Worm (Caenorhabditis elegans): Measurements from ENCODE around the gene unc-98.

unc-98 gene

ce11 chrX:7590756-7591155, 17.3 kb upstream of the unc-98 start:
- TF ChIP-seq blmp-1 (tag; optimal IDR thresholded peaks at IDR 0.05) (no peak), lin-32 (GFP tag; optimal IDR thresholded peaks at IDR 0.05) (no peak), flh-1 (GFP tag; optimal IDR thresholded peaks at IDR 0.05) (no peak), M03D4.4 (tag; optimal IDR thresholded peaks at IDR 0.05) (no peak), mls-2 (tag; optimal IDR thresholded peaks at IDR 0.05) (no peak), unc-39 (tag; optimal IDR thresholded peaks at IDR 0.05) (no peak)

ce11 chrX:7587741-7588235, 14.4 kb upstream of the unc-98 start:
- no peak for TF ChIP-seq unc-39 (tag; optimal IDR thresholded peaks at IDR 0.05)

DNA sequence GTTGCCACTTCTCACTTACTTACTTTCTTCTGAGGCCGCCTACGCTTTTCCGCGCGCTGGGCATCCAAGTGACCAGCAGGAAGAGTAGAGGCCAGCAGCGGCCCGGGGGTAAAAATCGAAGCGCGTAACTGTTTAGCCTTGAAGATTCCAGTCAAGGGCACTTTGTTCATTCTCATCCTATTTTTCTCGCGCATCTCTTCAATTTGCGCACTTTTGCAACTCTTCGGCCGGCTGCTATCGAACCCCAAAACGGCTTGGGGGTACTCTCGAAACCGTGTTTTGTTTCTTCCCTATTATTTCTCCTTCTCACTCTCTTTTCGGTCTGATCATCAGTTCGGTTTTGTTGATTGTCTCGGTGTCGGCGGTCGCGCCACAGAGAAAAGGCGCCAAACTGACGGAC, 13.2 kb upstream of the unc-98 start:
- TF ChIP-seq elt-3 (tag; optimal IDR thresholded peaks at IDR 0.05) (no peak), tbx-8 (GFP tag; optimal IDR thresholded peaks at IDR 0.05) (no peak), blmp-1 (tag; optimal IDR thresholded peaks at IDR 0.05) (no peak), nhr-2 (tag; optimal IDR thresholded peaks at IDR 0.05) (no peak), sem-2 (GFP tag; optimal IDR thresholded peaks at IDR 0.05) (no peak), cnd-1 (tag; optimal IDR thresholded peaks at IDR 0.05) (no peak), ztf-11 (tag; optimal IDR thresholded peaks at IDR 0.05) (no peak), unc-39 (tag; optimal IDR thresholded peaks at IDR 0.05) (no peak), lin-32 (GFP tag; optimal IDR thresholded peaks at IDR 0.05) (no peak), flh-1 (GFP tag; optimal IDR thresholded peaks at IDR 0.05) (no peak), bed-3 (GFP tag; optimal IDR thresholded peaks at IDR 0.05) (no peak), unc-62 (GFP tag; optimal IDR thresholded peaks at IDR 0.05) (no peak), nhr-12 (tag; optimal IDR thresholded peaks at IDR 0.05) (no peak), zip-8 (tag; optimal IDR thresholded peaks at IDR 0.05) (no peak), ceh-39 (tag; optimal IDR thresholded peaks at IDR 0.05) (no peak), mls-2 (tag; optimal IDR thresholded peaks at IDR 0.05) (no peak), drap-1 (GFP tag; optimal IDR thresholded peaks at IDR 0.05) (no peak), mep-1 (tag; optimal IDR thresholded peaks at IDR 0.05) (no peak)

DNA sequence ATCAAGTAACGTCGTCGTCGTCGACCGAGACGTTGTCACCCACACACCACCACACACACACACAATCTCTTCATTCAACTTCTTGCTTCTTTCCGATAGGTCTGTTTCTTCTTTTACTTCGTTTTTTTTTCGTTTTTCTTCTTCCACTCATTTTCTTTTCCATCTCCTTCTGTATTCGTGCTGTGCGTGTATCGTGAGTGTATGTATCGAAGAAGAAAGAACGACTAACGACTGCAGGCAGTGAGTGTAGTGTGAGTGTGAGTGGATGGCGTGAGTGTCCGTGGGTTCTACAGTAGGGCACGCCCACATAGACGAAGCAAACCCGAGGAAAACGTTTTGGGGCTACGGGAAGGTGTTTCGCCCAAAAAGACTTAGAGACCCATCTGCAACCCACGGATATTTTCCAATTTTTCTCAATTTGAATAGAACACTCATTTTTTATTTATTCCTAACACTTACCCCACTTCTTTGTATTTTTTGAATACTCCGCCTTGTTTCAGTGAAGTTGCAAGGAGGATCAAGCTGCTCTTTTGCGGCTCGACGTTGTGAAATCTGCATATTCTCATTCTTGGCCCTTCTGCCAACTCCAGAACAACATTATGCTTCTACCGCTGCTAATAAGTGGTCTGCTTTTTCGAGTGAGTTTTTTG, 12.3 kb upstream of the unc-98 start, which contains the start of gene adt-2:
adt-2 (plus strand) TSS at position 600 of the 650 bp plus-strand sequence.
- TF ChIP-seq M03D4.4 (tag; optimal IDR thresholded peaks at IDR 0.05) (no peak), mep-1 (tag; optimal IDR thresholded peaks at IDR 0.05) (no peak), unc-120 (tag; optimal IDR thresholded peaks at IDR 0.05; ENCODE audit: poor library complexity, severe bottlenecking) (no peak), nhr-28 (tag; optimal IDR thresholded peaks at IDR 0.05) (no peak), sem-2 (GFP tag; optimal IDR thresholded peaks at IDR 0.05) (no peak), unc-62 (GFP tag; optimal IDR thresholded peaks at IDR 0.05) (no peak), unc-39 (tag; optimal IDR thresholded peaks at IDR 0.05) (no peak), blmp-1 (tag; optimal IDR thresholded peaks at IDR 0.05) (no peak), mls-2 (tag; optimal IDR thresholded peaks at IDR 0.05) (no peak)

DNA sequence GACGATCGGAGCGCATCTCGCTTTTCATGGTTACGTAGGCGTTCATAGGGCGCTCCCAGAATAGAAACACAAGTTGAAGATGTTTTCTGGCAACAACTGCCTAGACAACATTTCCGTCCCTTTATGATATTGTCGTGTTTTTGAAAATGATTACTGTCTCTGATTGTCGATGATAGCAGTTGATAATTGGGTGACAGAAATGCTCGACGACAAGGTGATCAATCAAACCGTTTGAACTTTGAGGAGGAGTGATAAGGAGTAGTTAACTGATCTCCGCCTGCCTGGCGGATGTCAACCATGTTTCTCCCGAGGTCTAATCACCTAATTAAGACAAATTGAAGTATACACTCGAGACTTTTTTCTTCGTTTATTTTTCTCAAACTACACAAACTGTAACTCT, 10.5 kb upstream of the unc-98 start:
- TF ChIP-seq snpc-4 (tag; optimal IDR thresholded peaks at IDR 0.05) (no peak), ceh-39 (tag; optimal IDR thresholded peaks at IDR 0.05) (no peak), lin-13 (tag; optimal IDR thresholded peaks at IDR 0.05) (no peak), M03D4.4 (tag; optimal IDR thresholded peaks at IDR 0.05) (no peak), nhr-237 (tag; optimal IDR thresholded peaks at IDR 0.05) (no peak), cnd-1 (tag; optimal IDR thresholded peaks at IDR 0.05) (no peak), sptf-1 (tag; optimal IDR thresholded peaks at IDR 0.05) (no peak), mep-1 (tag; optimal IDR thresholded peaks at IDR 0.05) (no peak), blmp-1 (tag; optimal IDR thresholded peaks at IDR 0.05) (no peak)

- no peak for TF ChIP-seq M03D4.4 (tag; optimal IDR thresholded peaks at IDR 0.05)
- TF ChIP-seq nhr-12 (tag; optimal IDR thresholded peaks at IDR 0.05) = no peak
- no peak for TF ChIP-seq snpc-4 (tag; optimal IDR thresholded peaks at IDR 0.05)
- no peak for TF ChIP-seq drap-1 (GFP tag; optimal IDR thresholded peaks at IDR 0.05)
- TF ChIP-seq ztf-11 (tag; optimal IDR thresholded peaks at IDR 0.05) = no peak
- TF ChIP-seq sem-2 (GFP tag; optimal IDR thresholded peaks at IDR 0.05) = no peak
- TF ChIP-seq lin-32 (GFP tag; optimal IDR thresholded peaks at IDR 0.05) = no peak
- no peak for TF ChIP-seq ham-2 (GFP tag; optimal IDR thresholded peaks at IDR 0.05)
These were observed 8.8 kb upstream of the unc-98 start for ce11 chrX:7582223-7582622.

- TF ChIP-seq lin-13 (tag; optimal IDR thresholded peaks at IDR 0.05) = no peak
- TF ChIP-seq M03D4.4 (tag; optimal IDR thresholded peaks at IDR 0.05) = no peak
- no peak for TF ChIP-seq sptf-1 (tag; optimal IDR thresholded peaks at IDR 0.05)
- TF ChIP-seq lsy-2 (tag; optimal IDR thresholded peaks at IDR 0.05) = no peak
- no peak for TF ChIP-seq ceh-39 (tag; optimal IDR thresholded peaks at IDR 0.05)
- no peak for TF ChIP-seq elt-1 (tag; optimal IDR thresholded peaks at IDR 0.05; ENCODE audit: borderline replicate concordance, insufficient read depth)
- TF ChIP-seq drap-1 (GFP tag; optimal IDR thresholded peaks at IDR 0.05) = no peak
- TF ChIP-seq blmp-1 (tag; optimal IDR thresholded peaks at IDR 0.05) = no peak
- TF ChIP-seq unc-120 (tag; optimal IDR thresholded peaks at IDR 0.05; ENCODE audit: poor library complexity, severe bottlenecking) = no peak
- no peak for TF ChIP-seq flh-1 (GFP tag; optimal IDR thresholded peaks at IDR 0.05)
- TF ChIP-seq lin-32 (GFP tag; optimal IDR thresholded peaks at IDR 0.05) = no peak
- no peak for TF ChIP-seq nhr-2 (tag; optimal IDR thresholded peaks at IDR 0.05)
- TF ChIP-seq tbx-8 (GFP tag; optimal IDR thresholded peaks at IDR 0.05) = no peak
These were observed 4.9 kb upstream of the unc-98 start for ce11 chrX:7578308-7578707.
